Comparison of ENCODE assay signal across 2 worm cellular contexts in the genomic region with DNA sequence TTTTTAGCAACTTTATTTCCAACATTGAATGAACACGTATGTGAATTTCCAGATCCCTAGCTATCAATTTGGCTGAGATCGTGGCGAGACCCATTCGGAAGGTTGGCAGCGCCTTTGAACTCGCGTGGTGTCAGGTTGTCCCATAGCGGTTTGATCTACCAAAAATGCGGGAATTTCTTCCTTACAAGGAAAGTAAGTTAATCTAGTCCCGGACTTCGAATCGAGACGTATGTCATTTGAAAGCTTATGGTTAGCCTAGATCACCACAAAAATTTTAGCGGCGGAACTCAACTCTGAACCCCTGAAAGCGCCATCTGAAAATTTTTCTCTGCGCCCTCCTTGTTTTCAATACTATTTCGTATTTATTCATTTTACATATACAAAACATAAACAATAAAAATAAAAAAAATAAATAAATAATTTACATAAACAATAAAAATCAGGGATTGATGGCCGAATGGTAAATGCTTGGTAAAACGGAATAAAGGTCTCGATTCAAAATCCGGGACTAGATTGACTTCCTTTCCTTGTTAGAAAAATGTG.
TF ChIP-seq lines count a peak whose summit lies in the region.

A gene (plus strand): TSS at position 51 of the 543 bp plus-strand sequence.

TF ChIP-seq in whole organism, L4 larva, 104 proteins besides CTCF, POLR2A, EP300 and RAD21:
- TF ChIP-seq aha-1 (tag; lab: Kevin White, UChicago) = peak; percentile 61
TF ChIP-seq in whole organism, L4 larva: peak in this region for 1; not testable (repeated sequence) for 103.

TF ChIP-seq in whole organism, young adult, 124 proteins besides CTCF, POLR2A, EP300 and RAD21:
- peak; percentile 60 for TF ChIP-seq hmg-1.2 (GFP tag; IDR thresholded peaks at IDR 0.05; lab: Robert Waterston, UW)
